Worm (Caenorhabditis elegans) whole organism, mixed stage, embryonic: ENCODE measurements around the gene C38C3.3.

Source experiments
- ceh-83 ChIP-seq: fragments of 200-800 bp; sonication (Bioruptor generic); optimal IDR thresholded peaks from 2 replicates; lab custom pipeline; 2018; ENCODE audit warnings: mild to moderate bottlenecking, missing genetic modification characterization, missing compliant biosample characterization
- drap-1 ChIP-seq: fragments of 200-800 bp; sonication (Bioruptor generic); optimal IDR thresholded peaks from 3 replicates; lab custom pipeline; 2018; ENCODE audit warnings: mild to moderate bottlenecking, missing genetic modification characterization, missing compliant biosample characterization
- lin-32 ChIP-seq: fragments of 200-800 bp; sonication (Bioruptor generic); optimal IDR thresholded peaks from 2 replicates; lab custom pipeline; 2018; ENCODE audit warnings: mild to moderate bottlenecking, missing genetic modification characterization, missing compliant biosample characterization
- mab-5 ChIP-seq: fragments of 150-350 bp; optimal IDR thresholded peaks from 2 replicates; lab custom pipeline; 2014; ENCODE audit warnings: missing biosample characterization, missing genetic modification characterization
- nhr-2 ChIP-seq: fragments of 150-350 bp; optimal IDR thresholded peaks from 2 replicates; lab custom pipeline; 2014; ENCODE audit warnings: missing biosample characterization, missing genetic modification characterization
- nhr-237 ChIP-seq: fragments of 150-350 bp; optimal IDR thresholded peaks from 2 replicates; lab custom pipeline; 2014; ENCODE audit warnings: missing biosample characterization, missing genetic modification characterization
- nhr-76 ChIP-seq: sonication (generic microtip); optimal IDR thresholded peaks from 2 replicates; lab custom pipeline; 2017; ENCODE audit warnings: missing biosample characterization, missing genetic modification characterization
- snpc-4 ChIP-seq: fragments of 150-350 bp; optimal IDR thresholded peaks from 2 replicates; lab custom pipeline; 2014; ENCODE audit warnings: missing biosample characterization, missing genetic modification characterization
- unc-39 ChIP-seq: fragments of 150-350 bp; optimal IDR thresholded peaks from 2 replicates; lab custom pipeline; 2014; ENCODE audit warnings: missing biosample characterization, missing genetic modification characterization
- unc-62 ChIP-seq: fragments of 150-350 bp; optimal IDR thresholded peaks from 2 replicates; lab custom pipeline; 2014; ENCODE audit warnings: missing biosample characterization, missing genetic modification reagents, missing genetic modification characterization

Gene C38C3.3

ce11 chrV:1545694-1546093, 50.3 kb downstream of the C38C3.3 start, which contains the start of gene oac-32:
Gene oac-32, minus strand, starts transcription at chrV:1545783.
- TF ChIP-seq unc-39 (tag; lab: Kevin White, UChicago) (no peak), nhr-237 (tag; lab: Kevin White, UChicago) (no peak), lin-32 (GFP tag; lab: Kevin White, UChicago) (no peak), nhr-76 (no peak), nhr-2 (tag; lab: Kevin White, UChicago) (no peak), mab-5 (tag; lab: Kevin White, UChicago) (no peak), ceh-83 (GFP tag; lab: Kevin White, UChicago) (no peak), drap-1 (GFP tag; lab: Kevin White, UChicago) (no peak), unc-62 (no peak), snpc-4 (tag; lab: Kevin White, UChicago) (no peak)
